Fruit fly (Drosophila melanogaster) whole organism, wandering third instar larva: ENCODE measurements around the gene CG43219.

Experiments
- Abd-B ChIP-seq: fragments of >200 bp; optimal IDR thresholded peaks from 2 replicates; lab custom pipeline; 2017; ENCODE audit warnings: missing biosample characterization, missing genetic modification characterization
- CG32264 ChIP-seq: fragments of 200-800 bp; sonication (Bioruptor generic); optimal IDR thresholded peaks from 2 replicates; lab custom pipeline; 2016; ENCODE audit warnings: missing biosample characterization, missing genetic modification characterization
- CG9705 ChIP-seq: fragments of 200-800 bp; sonication (Bioruptor generic); optimal IDR thresholded peaks from 2 replicates; lab custom pipeline; 2018; ENCODE audit warnings: missing biosample characterization, mild to moderate bottlenecking, missing genetic modification characterization
- CrebA ChIP-seq: fragments of 200-800 bp; sonication (Bioruptor generic); optimal IDR thresholded peaks from 2 replicates; lab custom pipeline; 2016; ENCODE audit warnings: missing biosample characterization, mild to moderate bottlenecking, missing genetic modification characterization, borderline replicate concordance
- Dfd ChIP-seq: fragments of >200 bp; optimal IDR thresholded peaks from 2 replicates; lab custom pipeline; 2017; ENCODE audit warnings: missing biosample characterization, missing genetic modification characterization
- Dif ChIP-seq: fragments of 200-275, 200-300 bp; sonication (Bioruptor generic); optimal IDR thresholded peaks from 2 replicates; lab custom pipeline; 2018; ENCODE audit warnings: missing biosample characterization, missing genetic modification characterization; ENCODE audit not compliant: partially characterized antibody
- GATAd ChIP-seq: sonication (Bioruptor generic); optimal IDR thresholded peaks from 2 replicates; lab custom pipeline; 2016; ENCODE audit warnings: missing biosample characterization, missing genetic modification characterization
- HLH106 ChIP-seq: fragments of 200-800 bp; optimal IDR thresholded peaks from 3 replicates; lab custom pipeline; 2019; ENCODE audit warnings: missing biosample characterization, mild to moderate bottlenecking, missing genetic modification characterization, moderate library complexity
- Hnf4 ChIP-seq: fragments of 200-800 bp; sonication (Bioruptor generic); optimal IDR thresholded peaks from 2 replicates; lab custom pipeline; 2016; ENCODE audit warnings: missing biosample characterization, mild to moderate bottlenecking, missing genetic modification characterization
- Hr83 ChIP-seq: fragments of 200-300 bp; sonication (Bioruptor generic); optimal IDR thresholded peaks from 2 replicates; lab custom pipeline; 2016; ENCODE audit warnings: missing biosample characterization, mild to moderate bottlenecking, missing genetic modification characterization, moderate library complexity; ENCODE audit not compliant: poor library complexity, severe bottlenecking
- Jra ChIP-seq: sonication (Bioruptor generic); optimal IDR thresholded peaks from 2 replicates; lab custom pipeline; 2016; ENCODE audit warnings: missing biosample characterization, missing genetic modification characterization
- Mio ChIP-seq: sonication (Bioruptor generic); optimal IDR thresholded peaks from 2 replicates; lab custom pipeline; 2016; ENCODE audit warnings: missing biosample characterization, missing genetic modification characterization
- N ChIP-seq: fragments of >200 bp; optimal IDR thresholded peaks from 2 replicates; lab custom pipeline; 2018; ENCODE audit warnings: missing biosample characterization, missing external identifiers, missing genetic modification characterization
- OdsH ChIP-seq: fragments of 200-800 bp; sonication (Bioruptor generic); optimal IDR thresholded peaks from 2 replicates; lab custom pipeline; 2016; ENCODE audit warnings: missing biosample characterization, mild to moderate bottlenecking, missing genetic modification characterization
- Rel ChIP-seq, 2 experiments: fragments of 200-800 bp; sonication (Bioruptor generic) in 1 of 2; optimal IDR thresholded peaks; 2 replicates in 1 of 2; 3 replicates in 1 of 2; lab custom pipeline; 2016 to 2019; ENCODE audit warnings: mild to moderate bottlenecking in 2 of 2, missing biosample characterization in 2 of 2, missing genetic modification characterization in 2 of 2, moderate library complexity in 1 of 2
- Sp1 ChIP-seq: fragments of 200-800 bp; sonication (Bioruptor generic); optimal IDR thresholded peaks from 3 replicates; lab custom pipeline; 2019; ENCODE audit warnings: missing biosample characterization, mild to moderate bottlenecking, missing genetic modification characterization, moderate library complexity
- Vsx2 ChIP-seq: fragments of 200-300, 225-300 bp; sonication (Bioruptor generic); optimal IDR thresholded peaks from 2 replicates; lab custom pipeline; 2018; ENCODE audit warnings: missing biosample characterization, missing genetic modification characterization; ENCODE audit not compliant: partially characterized antibody
- br ChIP-seq: fragments of 200-800 bp; sonication (Bioruptor generic); optimal IDR thresholded peaks from 2 replicates; lab custom pipeline; 2016; ENCODE audit warnings: missing biosample characterization, missing genetic modification characterization
- brk ChIP-seq: fragments of 200-800 bp; sonication (Bioruptor generic); optimal IDR thresholded peaks from 2 replicates; lab custom pipeline; 2016; ENCODE audit warnings: missing biosample characterization, mild to moderate bottlenecking, missing genetic modification characterization
- dl ChIP-seq, 2 experiments: fragments of 175-275, 200-275 bp in 1 of 2; fragments of 200-275 bp in 1 of 2; sonication (Bioruptor generic); optimal IDR thresholded peaks; lab custom pipeline; 2018; ENCODE audit warnings: mild to moderate bottlenecking in 2 of 2, missing biosample characterization in 2 of 2, missing genetic modification characterization in 2 of 2, moderate library complexity in 2 of 2; ENCODE audit not compliant: partially characterized antibody in 2 of 2, insufficient read depth in 1 of 2
- dmrt93B ChIP-seq: fragments of 200-800 bp; sonication (Bioruptor generic); optimal IDR thresholded peaks from 2 replicates; lab custom pipeline; 2018; ENCODE audit warnings: missing biosample characterization, mild to moderate bottlenecking, missing genetic modification characterization
- dsf ChIP-seq: sonication (Bioruptor generic); optimal IDR thresholded peaks from 2 replicates; lab custom pipeline; 2016; ENCODE audit warnings: missing biosample characterization, missing genetic modification characterization, borderline replicate concordance
- ey ChIP-seq: fragments of 200-800 bp; sonication (Bioruptor generic); optimal IDR thresholded peaks from 2 replicates; lab custom pipeline; 2016; ENCODE audit warnings: missing biosample characterization, missing genetic modification characterization
- foxo ChIP-seq, 2 experiments: fragments of 200-800 bp; sonication (Bioruptor generic); optimal IDR thresholded peaks; 2 replicates in 1 of 2; 3 replicates in 1 of 2; lab custom pipeline; 2016 to 2017; ENCODE audit warnings: missing biosample characterization in 2 of 2, missing genetic modification characterization in 2 of 2
- fru ChIP-seq: fragments of 200-800 bp; sonication (Bioruptor generic); optimal IDR thresholded peaks from 3 replicates; lab custom pipeline; 2016; ENCODE audit warnings: missing biosample characterization, mild to moderate bottlenecking, missing genetic modification characterization
- h ChIP-seq: fragments of 200-800 bp; sonication (Bioruptor generic); optimal IDR thresholded peaks from 3 replicates; lab custom pipeline; 2016; ENCODE audit warnings: missing biosample characterization, mild to moderate bottlenecking, missing genetic modification characterization
- jim ChIP-seq: fragments of 175-275, 200-325 bp; sonication (Bioruptor generic); optimal IDR thresholded peaks from 2 replicates; lab custom pipeline; 2016; ENCODE audit warnings: missing biosample characterization, mild to moderate bottlenecking, missing genetic modification characterization
- lola ChIP-seq: fragments of >200 bp; optimal IDR thresholded peaks from 2 replicates; lab custom pipeline; 2017; ENCODE audit warnings: missing biosample characterization, missing genetic modification characterization
- pan ChIP-seq: fragments of >200 bp; optimal IDR thresholded peaks from 2 replicates; lab custom pipeline; 2017
- psq ChIP-seq: fragments of 200-800 bp; sonication (Bioruptor generic); optimal IDR thresholded peaks from 3 replicates; lab custom pipeline; 2017; ENCODE audit warnings: missing biosample characterization, mild to moderate bottlenecking, missing genetic modification characterization, moderate library complexity
- rgr ChIP-seq: fragments of 200-800 bp; sonication (Bioruptor generic); optimal IDR thresholded peaks from 3 replicates; lab custom pipeline; 2016; ENCODE audit warnings: missing biosample characterization, mild to moderate bottlenecking, missing genetic modification characterization
- sage ChIP-seq: fragments of 200-800 bp; sonication (Bioruptor generic); optimal IDR thresholded peaks from 2 replicates; lab custom pipeline; 2016; ENCODE audit warnings: missing biosample characterization, mild to moderate bottlenecking, missing genetic modification characterization
- sv ChIP-seq: fragments of 200-800 bp; sonication (Bioruptor generic); optimal IDR thresholded peaks from 3 replicates; lab custom pipeline; 2016; ENCODE audit warnings: missing biosample characterization, missing genetic modification characterization
- tai ChIP-seq: sonication (Bioruptor generic); optimal IDR thresholded peaks from 2 replicates; lab custom pipeline; 2016; ENCODE audit warnings: missing biosample characterization, missing genetic modification characterization
- usp ChIP-seq: fragments of >200 bp; optimal IDR thresholded peaks from 2 replicates; lab custom pipeline; 2017; ENCODE audit warnings: missing biosample characterization, missing genetic modification characterization
- woc ChIP-seq: sonication (Bioruptor generic); optimal IDR thresholded peaks from 2 replicates; lab custom pipeline; 2016; ENCODE audit warnings: missing biosample characterization, mild to moderate bottlenecking, missing genetic modification characterization

Gene CG43219

dm6 chr3L:21176276-21176934, 43.8 kb upstream of the CG43219 start:
- no peak for TF ChIP-seq HLH106
- TF ChIP-seq psq (GFP tag; lab: Kevin White, UChicago), result no peak
- TF ChIP-seq br (GFP tag; lab: Kevin White, UChicago), result no peak
- no peak for TF ChIP-seq dsf (GFP tag; lab: Kevin White, UChicago)
- no peak for TF ChIP-seq sage
- TF ChIP-seq, all 38 proteins: peak for 0

dm6 chr3L:21176935-21177581, 43.1 kb upstream of the CG43219 start:
- TF ChIP-seq lola (no peak), OdsH (GFP tag; lab: Kevin White, UChicago) (peak; percentile 66), woc (GFP tag; lab: Kevin White, UChicago) (peak; percentile 31), ey (GFP tag; lab: Kevin White, UChicago) (peak; percentile 61), Sp1 (GFP tag; lab: Kevin White, UChicago) (peak; percentile 41), dmrt93B (GFP tag; lab: Kevin White, UChicago) (peak; percentile 19), CG9705 (no peak), br (GFP tag; lab: Kevin White, UChicago) (peak; percentile 47), foxo (GFP tag; optimal IDR thresholded peaks at IDR 0.05; lab: Kevin White, UChicago) (peak in 1 of 2 experiments; percentile 68), GATAd (GFP tag; lab: Kevin White, UChicago) (no peak), h (GFP tag; lab: Kevin White, UChicago) (peak; percentile 73), psq (GFP tag; lab: Kevin White, UChicago) (no peak), rgr (GFP tag; lab: Kevin White, UChicago) (peak; percentile 77), HLH106 (peak; percentile 64), fru (GFP tag; lab: Kevin White, UChicago) (peak; percentile 62), Jra (GFP tag; lab: Kevin White, UChicago) (no peak), N (no peak), sv (peak; percentile 53), brk (peak; percentile 38)

- TF ChIP-seq Dfd (GFP tag; lab: Kevin White, UChicago) (no peak), Hr83 (GFP tag; lab: Kevin White, UChicago) (no peak), jim (no peak), foxo (GFP tag; optimal IDR thresholded peaks at IDR 0.05; lab: Kevin White, UChicago) (no peak), CG9705 (no peak), CG32264 (GFP tag; lab: Kevin White, UChicago) (no peak), lola (no peak), fru (GFP tag; lab: Kevin White, UChicago) (no peak), Sp1 (GFP tag; lab: Kevin White, UChicago) (no peak), Mio (GFP tag; lab: Kevin White, UChicago) (no peak), HLH106 (no peak), dsf (GFP tag; lab: Kevin White, UChicago) (no peak), usp (GFP tag; lab: Kevin White, UChicago) (no peak), rgr (GFP tag; lab: Kevin White, UChicago) (no peak), Abd-B (no peak), ey (GFP tag; lab: Kevin White, UChicago) (no peak), dmrt93B (GFP tag; lab: Kevin White, UChicago) (no peak), Hnf4 (GFP tag; lab: Kevin White, UChicago) (no peak), sv (no peak), N (no peak)
- TF ChIP-seq, all 38 proteins: peak for 0
Observed at dm6 chr3L:21185622-21186021, 34.6 kb upstream of the CG43219 start.

- TF ChIP-seq dsf (GFP tag; lab: Kevin White, UChicago), result no peak
- TF ChIP-seq rgr (GFP tag; lab: Kevin White, UChicago), result no peak
- TF ChIP-seq pan (lab: Kevin White, UChicago), result no peak
- no peak for TF ChIP-seq Hnf4 (GFP tag; lab: Kevin White, UChicago)
- no peak for TF ChIP-seq fru (GFP tag; lab: Kevin White, UChicago)
- TF ChIP-seq h (GFP tag; lab: Kevin White, UChicago), result no peak
- TF ChIP-seq tai, result no peak
- no peak for TF ChIP-seq Dif
- TF ChIP-seq Hr83 (GFP tag; lab: Kevin White, UChicago), result no peak
- TF ChIP-seq Rel (GFP tag; optimal IDR thresholded peaks at IDR 0.05; lab: Kevin White, UChicago), result no peak
- TF ChIP-seq Rel (tag; optimal IDR thresholded peaks at IDR 0.05; lab: Kevin White, UChicago), result no peak
- TF ChIP-seq usp (GFP tag; lab: Kevin White, UChicago), result no peak
- no peak for TF ChIP-seq brk
- no peak for TF ChIP-seq HLH106
- TF ChIP-seq CrebA (GFP tag; lab: Kevin White, UChicago), result no peak
- TF ChIP-seq woc (GFP tag; lab: Kevin White, UChicago), result no peak
- TF ChIP-seq dl (GFP tag; optimal IDR thresholded peaks at IDR 0.05; lab: Kevin White, UChicago; ENCODE audit: insufficient read depth in 1 of 2, partially characterized antibody in 2 of 2), result no peak
- TF ChIP-seq lola, result no peak
- TF ChIP-seq Vsx2 (GFP tag; lab: Kevin White, UChicago), result no peak
- TF ChIP-seq, all 38 proteins: peak for 0
Observed at dm6 chr3L:21186487-21186886, 33.7 kb upstream of the CG43219 start.
